Worm (Caenorhabditis elegans): ENCODE measurements around the gene chd-3.

The chd-3 gene

ce11 chrX:12857701-12858100 lies 5.3 kb upstream of the chd-3 start, which contains the start of gene T14G8.2:
Gene T14G8.2 (plus strand): TSS chrX:12858001.
- TF ChIP-seq blmp-1 (tag; optimal IDR thresholded peaks at IDR 0.05; ENCODE audit: insufficient read depth), result no peak
- TF ChIP-seq peb-1 (tag; optimal IDR thresholded peaks at IDR 0.05), result no peak
- no peak for TF ChIP-seq nhr-12 (tag; optimal IDR thresholded peaks at IDR 0.05)
- TF ChIP-seq lin-11 (tag; optimal IDR thresholded peaks at IDR 0.05), result no peak
- TF ChIP-seq ZK546.5 (tag; optimal IDR thresholded peaks at IDR 0.05), result no peak
- TF ChIP-seq lin-39 (tag; optimal IDR thresholded peaks at IDR 0.05), result no peak
- TF ChIP-seq nhr-6 (tag; optimal IDR thresholded peaks at IDR 0.05), result no peak
- no peak for TF ChIP-seq skn-1 (tag; optimal IDR thresholded peaks at IDR 0.05)
- TF ChIP-seq aly-2 (tag; optimal IDR thresholded peaks at IDR 0.05), result no peak
- no peak for TF ChIP-seq crh-2 (tag; optimal IDR thresholded peaks at IDR 0.05)
- TF ChIP-seq nhr-23 (tag; optimal IDR thresholded peaks at IDR 0.05), result no peak
- no peak for TF ChIP-seq sem-4 (tag; optimal IDR thresholded peaks at IDR 0.05)
- no peak for TF ChIP-seq unc-62 (GFP tag; optimal IDR thresholded peaks at IDR 0.05)
- TF ChIP-seq unc-39 (tag; optimal IDR thresholded peaks at IDR 0.05), result no peak
- TF ChIP-seq ama-1 (optimal IDR thresholded peaks at IDR 0.05), result no peak

ce11 chrX:12854680-12855079 lies 2.3 kb upstream of the chd-3 start:
- TF ChIP-seq elt-1 (tag; optimal IDR thresholded peaks at IDR 0.05), result no peak
- no peak for TF ChIP-seq aly-2 (tag; optimal IDR thresholded peaks at IDR 0.05)
- no peak for TF ChIP-seq ceh-16 (tag; optimal IDR thresholded peaks at IDR 0.05)
- no peak for TF ChIP-seq F13H6.1 (tag; optimal IDR thresholded peaks at IDR 0.05)
- no peak for TF ChIP-seq lin-13 (GFP tag; optimal IDR thresholded peaks at IDR 0.05)
- TF ChIP-seq nhr-21 (tag; optimal IDR thresholded peaks at IDR 0.05), result no peak
- TF ChIP-seq ceh-82 (tag; optimal IDR thresholded peaks at IDR 0.05), result no peak
- no peak for TF ChIP-seq sem-4 (tag; optimal IDR thresholded peaks at IDR 0.05)
- no peak for TF ChIP-seq nhr-25 (tag; optimal IDR thresholded peaks at IDR 0.05)
- TF ChIP-seq C34F6.9 (tag; optimal IDR thresholded peaks at IDR 0.05), result no peak
- no peak for TF ChIP-seq elt-3 (tag; optimal IDR thresholded peaks at IDR 0.05)
- TF ChIP-seq sma-9 (GFP tag; optimal IDR thresholded peaks at IDR 0.05), result no peak
- no peak for TF ChIP-seq sma-9 (tag; optimal IDR thresholded peaks at IDR 0.05)

ce11 chrX:12854135-12854534 lies 1.7 kb upstream of the chd-3 start:
- TF ChIP-seq mdl-1 (tag; optimal IDR thresholded peaks at IDR 0.05) (no peak), skn-1 (tag; optimal IDR thresholded peaks at IDR 0.05) (no peak), unc-55 (GFP tag; optimal IDR thresholded peaks at IDR 0.05) (peak; percentile 25)

- TF ChIP-seq nhr-11 (tag; optimal IDR thresholded peaks at IDR 0.05) (no peak), sma-9 (GFP tag; optimal IDR thresholded peaks at IDR 0.05) (peak; percentile 3), sma-9 (tag; optimal IDR thresholded peaks at IDR 0.05) (no peak), nhr-10 (tag; optimal IDR thresholded peaks at IDR 0.05) (no peak), unc-62 (GFP tag; optimal IDR thresholded peaks at IDR 0.05) (no peak), nhr-129 (tag; optimal IDR thresholded peaks at IDR 0.05) (peak; percentile 24), snpc-4 (tag; optimal IDR thresholded peaks at IDR 0.05) (no peak), F13H6.1 (tag; optimal IDR thresholded peaks at IDR 0.05) (peak; percentile 21), unc-55 (GFP tag; optimal IDR thresholded peaks at IDR 0.05) (no peak), ceh-16 (tag; optimal IDR thresholded peaks at IDR 0.05) (no peak), blmp-1 (tag; optimal IDR thresholded peaks at IDR 0.05; ENCODE audit: insufficient read depth) (no peak)
Observed at ce11 chrX:12853079-12853478, 678 bp upstream of the chd-3 start.

- TF ChIP-seq nhr-129 (tag; optimal IDR thresholded peaks at IDR 0.05) (no peak), blmp-1 (tag; optimal IDR thresholded peaks at IDR 0.05; ENCODE audit: insufficient read depth) (no peak), elt-1 (tag; optimal IDR thresholded peaks at IDR 0.05) (no peak), lin-39 (tag; optimal IDR thresholded peaks at IDR 0.05) (no peak), sem-4 (tag; optimal IDR thresholded peaks at IDR 0.05) (no peak), ztf-11 (tag; optimal IDR thresholded peaks at IDR 0.05) (no peak), mdl-1 (tag; optimal IDR thresholded peaks at IDR 0.05) (no peak), unc-39 (tag; optimal IDR thresholded peaks at IDR 0.05) (no peak)
Observed at ce11 chrX:12846043-12846442, 6.4 kb downstream of the chd-3 start, which contains the start of gene C52G5.3. Gene C52G5.3 (minus strand): TSS chrX:12846143.

- no peak for TF ChIP-seq lin-39 (tag; optimal IDR thresholded peaks at IDR 0.05)
- peak; percentile 34 for TF ChIP-seq egl-27 (tag; optimal IDR thresholded peaks at IDR 0.05)
- no peak for TF ChIP-seq ceh-16 (tag; optimal IDR thresholded peaks at IDR 0.05)
- no peak for TF ChIP-seq F13H6.1 (tag; optimal IDR thresholded peaks at IDR 0.05)
- TF ChIP-seq sem-4 (tag; optimal IDR thresholded peaks at IDR 0.05), result peak; percentile 32
- TF ChIP-seq sma-9 (GFP tag; optimal IDR thresholded peaks at IDR 0.05), result peak; percentile 48
- no peak for TF ChIP-seq sma-9 (tag; optimal IDR thresholded peaks at IDR 0.05)
- TF ChIP-seq nhr-23 (tag; optimal IDR thresholded peaks at IDR 0.05), result no peak
- TF ChIP-seq blmp-1 (tag; optimal IDR thresholded peaks at IDR 0.05; ENCODE audit: insufficient read depth), result peak; percentile 89
- TF ChIP-seq mdl-1 (tag; optimal IDR thresholded peaks at IDR 0.05), result peak in 1 of 2 experiments; percentile 13
- peak; percentile 85 for TF ChIP-seq nhr-25 (tag; optimal IDR thresholded peaks at IDR 0.05)
Observed at ce11 chrX:12844170-12844569, 8.2 kb downstream of the chd-3 start.
